Worm (Caenorhabditis elegans): ENCODE data around the gene F21C10.6.

ce11 chrV:9154772-9155171 is 30.5 kb downstream of the F21C10.6 start, which contains the start of gene B0222.5:
- TF ChIP-seq snpc-4 (GFP tag; optimal IDR thresholded peaks at IDR 0.05) (no peak), snpc-4 (tag; optimal IDR thresholded peaks at IDR 0.05) (no peak), egl-44 (GFP tag; IDR thresholded peaks at IDR 0.05) (no peak), lin-35 (GFP tag; optimal IDR thresholded peaks at IDR 0.05) (no peak), repo-1 (tag; optimal IDR thresholded peaks at IDR 0.05) (no peak), F57A8.1 (GFP tag; optimal IDR thresholded peaks at IDR 0.05) (no peak)
